Fruit fly (Drosophila melanogaster): ENCODE measurements around the gene CG6770.

CG6770 gene

DNA sequence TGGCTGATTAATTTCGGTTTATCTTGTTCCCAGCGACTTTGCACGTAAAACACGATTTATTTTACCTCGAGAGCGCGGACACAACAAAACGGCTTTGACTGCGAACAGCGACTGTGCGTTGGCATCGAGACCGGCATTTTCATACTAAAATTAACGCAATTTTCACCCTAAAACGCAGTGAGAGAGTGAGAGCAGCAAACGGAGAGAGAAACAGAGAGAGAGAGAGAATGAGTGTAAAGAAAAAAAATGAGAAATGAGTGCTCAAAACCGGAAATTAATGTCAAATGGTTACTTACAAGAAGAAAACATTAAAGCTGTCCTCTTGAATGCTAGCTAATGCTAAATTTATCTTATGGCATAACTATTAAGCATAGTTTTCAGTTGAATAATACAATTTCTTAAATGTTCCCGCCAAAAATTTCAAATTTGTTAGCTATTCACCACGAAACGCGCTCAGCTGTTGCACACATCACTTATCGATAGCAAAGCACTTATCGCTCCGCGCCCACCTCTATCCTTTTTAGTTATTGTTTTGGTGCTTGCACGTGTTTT is 10.0 kb upstream of the CG6770 start, which contains the start of the genes JhI-21, RpL7-like and CG34164 (continued):
- TF ChIP-seq Xbp1 (GFP tag; optimal IDR thresholded peaks at IDR 0.05), result no peak
- TF ChIP-seq sens (GFP tag), result peak; percentile 82
- TF ChIP-seq salm (tag; optimal IDR thresholded peaks at IDR 0.05), result no peak
- peak; percentile 77 for TF ChIP-seq Jarid2 (GFP tag; optimal IDR thresholded peaks at IDR 0.05)
- TF ChIP-seq yki (optimal IDR thresholded peaks at IDR 0.05), result peak; percentile 89
- TF ChIP-seq her (GFP tag; optimal IDR thresholded peaks at IDR 0.05), result no peak
- TF ChIP-seq dati (GFP tag; IDR thresholded peaks at IDR 0.05), result no peak
- TF ChIP-seq CG8765 (GFP tag; IDR thresholded peaks at IDR 0.05), result no peak
- TF ChIP-seq CG11723 (GFP tag; optimal IDR thresholded peaks at IDR 0.05), result no peak
- peak; percentile 64 for TF ChIP-seq bbx (GFP tag; IDR thresholded peaks at IDR 0.05; ENCODE audit: partially characterized antibody)
- no peak for TF ChIP-seq CG13775 (GFP tag; optimal IDR thresholded peaks at IDR 0.05)
- no peak for TF ChIP-seq schlank (tag; optimal IDR thresholded peaks at IDR 0.05)
- TF ChIP-seq CG4617 (GFP tag; optimal IDR thresholded peaks at IDR 0.05; ENCODE audit: borderline replicate concordance), result peak; percentile 30
- peak; percentile 74 for TF ChIP-seq Bgb (GFP tag; IDR thresholded peaks at IDR 0.05; ENCODE audit: partially characterized antibody)
- no peak for TF ChIP-seq aop (GFP tag; IDR thresholded peaks at IDR 0.05)
- TF ChIP-seq knrl (GFP tag; IDR thresholded peaks at IDR 0.05; ENCODE audit: partially characterized antibody), result peak; percentile 62
- TF ChIP-seq NC2α (GFP tag; optimal IDR thresholded peaks at IDR 0.05), result no peak
- TF ChIP-seq pb (GFP tag; optimal IDR thresholded peaks at IDR 0.05), result no peak
- no peak for TF ChIP-seq HHEX (GFP tag; optimal IDR thresholded peaks at IDR 0.05)
- no peak for TF ChIP-seq CTCF (GFP tag; optimal IDR thresholded peaks at IDR 0.05)
- TF ChIP-seq Poxn (GFP tag; IDR thresholded peaks at IDR 0.05), result no peak
- TF ChIP-seq CG4282 (GFP tag; optimal IDR thresholded peaks at IDR 0.05), result no peak
- TF ChIP-seq Opbp (GFP tag; IDR thresholded peaks at IDR 0.05; ENCODE audit: partially characterized antibody), result peak; percentile 64; the same call in 1 of the 3 replicates
- no peak for TF ChIP-seq CG32767 (GFP tag; IDR thresholded peaks at IDR 0.05)
- TF ChIP-seq CG3065 (GFP tag; optimal IDR thresholded peaks at IDR 0.05), result no peak
- no peak for TF ChIP-seq Nf-YA (GFP tag; IDR thresholded peaks at IDR 0.05)
- TF ChIP-seq CG6791 (GFP tag; IDR thresholded peaks at IDR 0.05; ENCODE audit: partially characterized antibody), result peak; percentile 61
- TF ChIP-seq ci (GFP tag; IDR thresholded peaks at IDR 0.05), result no peak
- TF ChIP-seq Fer2 (tag; optimal IDR thresholded peaks at IDR 0.05), result no peak
- TF ChIP-seq Drgx (GFP tag; IDR thresholded peaks at IDR 0.05), result 0 out of 2 replicates have a peak, but pooled peaks have one; percentile 18
- TF ChIP-seq CG6175 (GFP tag; IDR thresholded peaks at IDR 0.05), result no peak
- TF ChIP-seq mld (GFP tag; IDR thresholded peaks at IDR 0.05; ENCODE audit: partially characterized antibody), result no peak
- TF ChIP-seq zfh1 (GFP tag; IDR thresholded peaks at IDR 0.05), result peak; percentile 30; the same call in 1 of the 3 replicates
- no peak for TF ChIP-seq Deaf1 (tag; optimal IDR thresholded peaks at IDR 0.05)
- TF ChIP-seq Scr (GFP tag; IDR thresholded peaks at IDR 0.05; ENCODE audit: partially characterized antibody), result peak; percentile 66
- no peak for TF ChIP-seq CG17568 (GFP tag; optimal IDR thresholded peaks at IDR 0.05)
- peak; percentile 6 for TF ChIP-seq CG3281 (GFP tag; optimal IDR thresholded peaks at IDR 0.05)
- peak in 1 of 2 experiments; percentile 79 for TF ChIP-seq crp (GFP tag; optimal IDR thresholded peaks at IDR 0.05)
- TF ChIP-seq fu2 (GFP tag; optimal IDR thresholded peaks at IDR 0.05), result no peak
- TF ChIP-seq repo (GFP tag; optimal IDR thresholded peaks at IDR 0.05), result no peak
- TF ChIP-seq eve (GFP tag; optimal IDR thresholded peaks at IDR 0.05), result no peak
- TF ChIP-seq da (GFP tag; optimal IDR thresholded peaks at IDR 0.05), result no peak
- no peak for TF ChIP-seq jumu (GFP tag; optimal IDR thresholded peaks at IDR 0.05)
- TF ChIP-seq CG2202 (tag; optimal IDR thresholded peaks at IDR 0.05), result no peak
- TF ChIP-seq Ada2b (GFP tag; IDR thresholded peaks at IDR 0.05), result no peak
- TF ChIP-seq tgo (GFP tag; IDR thresholded peaks at IDR 0.05), result no peak
- TF ChIP-seq CG11560 (tag; IDR thresholded peaks at IDR 0.05), result no peak
- TF ChIP-seq CG32532 (GFP tag; IDR thresholded peaks at IDR 0.05), result peak; percentile 65; the same call in 1 of the 2 replicates
- no peak for TF ChIP-seq trh (GFP tag; optimal IDR thresholded peaks at IDR 0.05)
- TF ChIP-seq YL-1 (GFP tag; optimal IDR thresholded peaks at IDR 0.05), result peak; percentile 83
- TF ChIP-seq CG5953 (GFP tag; IDR thresholded peaks at IDR 0.05), result no peak
- peak; percentile 9 for TF ChIP-seq CG9797 (GFP tag; optimal IDR thresholded peaks at IDR 0.05)
